Fruit fly (Drosophila melanogaster): Measurements from ENCODE around the gene CG6495.

The CG6495 gene

dm6 chr2L:10754599-10754998 is 6.3 kb upstream of the CG6495 start:
- TF ChIP-seq CG3847 (GFP tag; IDR thresholded peaks at IDR 0.05): 0 out of 2 replicates have a peak, but pooled peaks have one; percentile 13
- TF ChIP-seq danr (GFP tag; IDR thresholded peaks at IDR 0.05): no peak
- no peak for TF ChIP-seq ro (GFP tag; IDR thresholded peaks at IDR 0.05)
- TF ChIP-seq cg (GFP tag; optimal IDR thresholded peaks at IDR 0.05): no peak
- TF ChIP-seq sna (GFP tag; IDR thresholded peaks at IDR 0.05; ENCODE audit: partially characterized antibody): no peak
- no peak for TF ChIP-seq tap (tag; optimal IDR thresholded peaks at IDR 0.05)
- TF ChIP-seq sug (tag; optimal IDR thresholded peaks at IDR 0.05): no peak
- 0 out of 2 replicates have a peak, but pooled peaks have one; percentile 18 for TF ChIP-seq Xrp1 (GFP tag; IDR thresholded peaks at IDR 0.05)
- no peak for TF ChIP-seq Nf-YA (GFP tag; IDR thresholded peaks at IDR 0.05)
- TF ChIP-seq CG17912 (GFP tag; optimal IDR thresholded peaks at IDR 0.05): no peak
- no peak for TF ChIP-seq CG12942 (GFP tag; optimal IDR thresholded peaks at IDR 0.05)
- TF ChIP-seq CG9817 (tag; optimal IDR thresholded peaks at IDR 0.05): no peak
- peak; percentile 16 for TF ChIP-seq CG11504 (tag; optimal IDR thresholded peaks at IDR 0.05)
- no peak for TF ChIP-seq ac (GFP tag; optimal IDR thresholded peaks at IDR 0.05)
- TF ChIP-seq grau (tag; optimal IDR thresholded peaks at IDR 0.05): no peak
- no peak for TF ChIP-seq corto (GFP tag; optimal IDR thresholded peaks at IDR 0.05)
- TF ChIP-seq CG12769 (tag; optimal IDR thresholded peaks at IDR 0.05): peak; percentile 42
- no peak for TF ChIP-seq CG7928 (GFP tag; optimal IDR thresholded peaks at IDR 0.05)
- no peak for TF ChIP-seq CG34376 (GFP tag; optimal IDR thresholded peaks at IDR 0.05)
- no peak for TF ChIP-seq CG11696 (GFP tag; IDR thresholded peaks at IDR 0.05)
- no peak for TF ChIP-seq fd102C (GFP tag; optimal IDR thresholded peaks at IDR 0.05)
- no peak for TF ChIP-seq Atf3 (GFP tag; optimal IDR thresholded peaks at IDR 0.05)
- no peak for TF ChIP-seq Nf-YB (GFP tag; optimal IDR thresholded peaks at IDR 0.05)
- TF ChIP-seq dysf (GFP tag; IDR thresholded peaks at IDR 0.05): no peak
- no peak for TF ChIP-seq CG11723 (GFP tag; optimal IDR thresholded peaks at IDR 0.05)
- TF ChIP-seq pb (GFP tag; optimal IDR thresholded peaks at IDR 0.05): no peak
- TF ChIP-seq btn (GFP tag; optimal IDR thresholded peaks at IDR 0.05): no peak
- no peak for TF ChIP-seq CG11085 (GFP tag; IDR thresholded peaks at IDR 0.05)
- TF ChIP-seq CG18764 (GFP tag; optimal IDR thresholded peaks at IDR 0.05): no peak
- no peak for TF ChIP-seq Hr39 (optimal IDR thresholded peaks at IDR 0.05)
- no peak for TF ChIP-seq crc (GFP tag; optimal IDR thresholded peaks at IDR 0.05)
- no peak for TF ChIP-seq Dbx (GFP tag; IDR thresholded peaks at IDR 0.05)
- TF ChIP-seq CTCF (GFP tag; optimal IDR thresholded peaks at IDR 0.05): no peak
- peak; percentile 38 for TF ChIP-seq gem (tag; optimal IDR thresholded peaks at IDR 0.05)
- TF ChIP-seq lola (GFP tag; optimal IDR thresholded peaks at IDR 0.05): no peak
- TF ChIP-seq disco-r (GFP tag; optimal IDR thresholded peaks at IDR 0.05): no peak
- no peak for TF ChIP-seq Fer1 (GFP tag; optimal IDR thresholded peaks at IDR 0.05)
- TF ChIP-seq Hr78 (GFP tag; optimal IDR thresholded peaks at IDR 0.05): no peak
- no peak for TF ChIP-seq CG9609 (GFP tag; optimal IDR thresholded peaks at IDR 0.05)
- TF ChIP-seq so (GFP tag; IDR thresholded peaks at IDR 0.05): 0 out of 3 replicates have a peak, but pooled peaks have one; percentile 11
- no peak for TF ChIP-seq CG15514 (GFP tag; optimal IDR thresholded peaks at IDR 0.05)
- no peak for TF ChIP-seq CG10321 (GFP tag; IDR thresholded peaks at IDR 0.05)
- TF ChIP-seq CG1602 (GFP tag; optimal IDR thresholded peaks at IDR 0.05): no peak
- TF ChIP-seq Sox102F (GFP tag; optimal IDR thresholded peaks at IDR 0.05): no peak
- TF ChIP-seq CG2120 (GFP tag; optimal IDR thresholded peaks at IDR 0.05): peak; percentile 29
- TF ChIP-seq ATbp (GFP tag; optimal IDR thresholded peaks at IDR 0.05): peak; percentile 29
- no peak for TF ChIP-seq rib (GFP tag; IDR thresholded peaks at IDR 0.05)
- no peak for TF ChIP-seq CG2199 (GFP tag; IDR thresholded peaks at IDR 0.05)
- no peak for TF ChIP-seq lmd (GFP tag; IDR thresholded peaks at IDR 0.05)
- TF ChIP-seq CG13123 (GFP tag; optimal IDR thresholded peaks at IDR 0.05): no peak
- TF ChIP-seq ab (GFP tag; optimal IDR thresholded peaks at IDR 0.05): no peak
- TF ChIP-seq CG6254 (GFP tag; optimal IDR thresholded peaks at IDR 0.05): no peak
- no peak for TF ChIP-seq CG34422 (GFP tag; IDR thresholded peaks at IDR 0.05)
